Worm (Caenorhabditis elegans): Measurements from ENCODE around the gene xrn-1.
"Not testable (repeated sequence)": the region's sequence is repeated elsewhere in the genome, so short reads cannot be mapped to it uniquely, and the experiment has no call there.

The xrn-1 gene

DNA sequence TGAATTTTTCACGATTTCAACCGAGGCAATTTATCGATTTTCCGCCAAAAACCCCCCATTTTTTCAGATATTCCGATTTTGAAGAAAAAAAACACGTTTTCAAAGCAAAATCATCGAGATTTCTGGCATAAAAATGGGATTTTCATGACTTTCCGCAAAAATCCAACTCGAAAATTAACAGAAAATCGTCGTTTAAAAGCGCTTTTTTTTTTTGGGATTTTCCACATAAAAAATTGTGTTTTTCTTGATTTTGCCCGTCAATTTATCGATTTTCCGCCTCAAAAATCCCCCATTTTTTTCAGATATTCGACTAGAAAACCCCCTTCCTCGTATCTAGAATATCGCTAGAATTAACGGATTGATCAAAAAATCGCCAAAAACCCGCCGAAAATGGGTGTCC lies at the start of gene xrn-1:
Gene xrn-1 (plus strand): TSS at position 301 of the 400 bp plus-strand sequence.
- no peak for TF ChIP-seq W03F9.2 (tag; optimal IDR thresholded peaks at IDR 0.05)
- TF ChIP-seq dao-5 (tag; optimal IDR thresholded peaks at IDR 0.05), result no peak
- TF ChIP-seq him-1 (tag; optimal IDR thresholded peaks at IDR 0.05), result no peak

DNA sequence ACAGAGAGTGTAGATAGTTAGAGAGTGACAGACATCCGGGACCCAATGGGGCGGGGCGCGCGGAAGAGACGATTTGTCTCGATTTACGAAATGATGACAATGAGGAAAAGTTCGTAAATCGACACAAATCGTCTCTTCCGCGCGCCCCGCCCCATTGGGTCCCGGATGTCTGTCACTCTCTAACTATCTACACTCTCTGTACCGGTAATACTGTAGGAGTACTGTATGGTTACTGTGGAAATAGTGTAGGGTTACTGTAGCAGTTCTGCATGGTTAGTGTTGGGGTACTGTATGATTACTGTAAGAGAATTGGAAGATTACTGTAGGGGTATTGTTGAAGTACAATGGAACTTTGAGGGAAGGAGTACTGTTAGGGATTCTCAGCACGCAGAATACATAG lies 47.5 kb upstream of the xrn-1 start, which contains the start of gene F01D5.10:
Gene F01D5.10 (minus strand): TSS at position 101 of the 400 bp plus-strand sequence.
- not testable (repeated sequence) for TF ChIP-seq him-1, W03F9.2, dao-5 (tag; optimal IDR thresholded peaks at IDR 0.05)

DNA sequence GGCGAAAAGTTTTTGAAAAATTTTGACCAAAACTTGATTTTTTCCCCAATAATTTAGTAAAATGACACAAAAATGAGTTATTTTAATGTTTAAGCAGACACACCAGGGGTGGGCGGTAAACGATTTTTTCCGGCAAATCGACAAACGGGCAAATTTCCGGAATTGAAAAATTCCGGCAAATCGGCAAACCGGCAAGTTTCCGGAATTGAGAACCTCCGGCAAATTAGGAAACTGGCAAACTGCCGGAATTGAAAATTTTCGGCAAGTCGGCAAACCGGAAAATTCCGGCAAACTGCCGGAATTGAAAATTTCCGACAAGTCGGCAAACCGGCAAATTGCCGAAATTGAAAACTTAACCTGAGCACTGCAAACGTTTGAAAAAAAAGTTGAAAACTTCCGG lies 36.0 kb upstream of the xrn-1 start:
- TF ChIP-seq him-1 (tag; optimal IDR thresholded peaks at IDR 0.05), result peak; percentile 75
- no peak for TF ChIP-seq W03F9.2 (tag; optimal IDR thresholded peaks at IDR 0.05)

DNA sequence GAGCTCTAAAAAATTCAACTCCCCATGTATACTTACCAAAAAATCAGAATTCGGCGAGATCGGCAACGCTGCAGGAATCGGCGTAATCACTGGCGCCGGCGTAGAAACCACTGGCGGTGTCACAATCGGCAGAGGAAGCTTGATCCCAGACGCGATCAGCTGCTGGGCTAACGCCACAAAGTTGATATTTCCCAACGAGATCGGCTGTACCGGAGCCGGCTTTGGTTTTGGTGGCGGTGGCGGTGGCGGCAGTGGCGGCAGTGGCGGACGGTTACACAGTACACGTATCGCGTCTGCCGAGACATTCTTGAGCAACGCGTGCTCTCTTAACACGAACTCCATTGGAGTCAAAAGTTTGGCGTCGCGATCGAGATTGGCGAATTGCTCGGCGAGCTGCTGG lies 34.1 kb upstream of the xrn-1 start:
- no peak for TF ChIP-seq W03F9.2 (tag; optimal IDR thresholded peaks at IDR 0.05)

DNA sequence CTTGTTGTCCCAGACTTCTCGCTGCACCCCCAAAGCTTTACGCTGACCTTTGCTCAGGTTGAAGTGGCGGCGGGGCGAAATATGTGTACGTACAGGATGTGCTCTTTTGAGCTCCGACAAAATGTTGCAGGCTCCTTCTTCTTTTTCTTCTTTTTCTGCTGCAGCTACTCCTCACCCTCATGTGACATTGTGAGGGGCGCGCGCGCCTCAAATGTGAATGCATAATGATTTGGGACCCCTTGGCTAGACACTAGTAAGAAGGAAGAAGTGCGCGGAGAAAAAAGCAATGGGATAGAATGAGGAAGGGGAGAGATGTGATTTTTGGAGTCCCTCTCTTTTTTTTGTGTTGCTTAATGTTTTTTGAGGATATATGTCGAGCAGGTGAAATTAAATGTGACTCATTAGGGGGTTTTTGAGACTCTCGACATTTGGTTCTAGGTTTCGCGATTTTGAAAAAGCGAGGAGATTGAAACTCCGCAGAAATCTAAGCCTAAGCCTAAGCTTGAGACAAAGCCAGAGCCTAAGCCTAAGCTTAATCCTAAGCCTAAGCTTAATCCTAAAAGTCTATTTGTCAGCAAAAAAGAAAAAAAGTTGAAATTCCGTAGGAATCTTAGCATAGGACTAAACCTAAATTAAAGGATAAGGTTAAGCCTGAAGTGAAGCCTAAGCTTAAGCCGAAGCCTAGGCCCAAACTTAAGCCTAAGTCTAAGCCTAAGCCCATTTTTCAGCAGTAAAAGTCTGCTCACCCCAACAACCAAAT lies 31.8 kb upstream of the xrn-1 start:
- no peak for TF ChIP-seq dao-5 (tag; optimal IDR thresholded peaks at IDR 0.05)
- TF ChIP-seq him-1 (tag; optimal IDR thresholded peaks at IDR 0.05), result peak; percentile 55
- TF ChIP-seq W03F9.2 (tag; optimal IDR thresholded peaks at IDR 0.05), result no peak

DNA sequence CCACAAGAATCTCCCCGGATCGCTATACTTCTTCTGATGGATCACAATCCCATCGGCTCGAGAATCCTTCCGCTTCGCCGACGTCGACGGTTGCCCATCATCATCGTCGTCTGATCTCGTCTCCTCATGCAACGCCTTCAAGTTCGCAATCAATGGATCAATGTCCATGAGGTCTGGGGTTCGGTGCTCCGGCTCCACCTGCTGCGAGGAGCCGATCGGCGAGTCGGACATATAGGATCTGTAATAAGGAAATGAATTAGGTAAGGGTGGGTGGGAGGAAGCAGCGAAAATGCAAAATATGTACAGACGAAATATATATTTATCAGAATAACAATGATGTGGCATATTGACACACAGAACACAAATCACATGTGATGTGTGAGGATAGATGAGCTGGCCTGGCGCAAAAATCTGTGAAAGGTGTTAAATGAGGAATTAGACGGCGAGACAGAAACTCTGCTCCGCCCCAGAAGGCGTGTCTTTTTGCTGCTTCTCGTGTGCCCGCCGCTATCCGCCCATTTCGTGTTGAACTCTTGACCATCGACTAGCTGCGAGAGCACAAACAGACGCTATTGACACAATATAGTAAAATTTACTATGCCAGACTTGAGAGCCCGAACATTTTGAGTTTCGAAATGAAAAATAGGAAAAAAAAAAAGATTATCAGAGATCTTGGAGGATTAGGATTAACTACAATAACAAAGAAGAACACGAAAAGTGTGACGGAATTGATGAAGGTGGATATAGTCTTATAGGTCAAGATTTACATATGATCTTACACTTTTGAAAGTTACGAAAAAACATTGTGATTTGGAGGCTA lies 31.0 kb upstream of the xrn-1 start:
- no peak for TF ChIP-seq W03F9.2 (tag; optimal IDR thresholded peaks at IDR 0.05)
- TF ChIP-seq him-1 (tag; optimal IDR thresholded peaks at IDR 0.05), result no peak
- no peak for TF ChIP-seq dao-5 (tag; optimal IDR thresholded peaks at IDR 0.05)

DNA sequence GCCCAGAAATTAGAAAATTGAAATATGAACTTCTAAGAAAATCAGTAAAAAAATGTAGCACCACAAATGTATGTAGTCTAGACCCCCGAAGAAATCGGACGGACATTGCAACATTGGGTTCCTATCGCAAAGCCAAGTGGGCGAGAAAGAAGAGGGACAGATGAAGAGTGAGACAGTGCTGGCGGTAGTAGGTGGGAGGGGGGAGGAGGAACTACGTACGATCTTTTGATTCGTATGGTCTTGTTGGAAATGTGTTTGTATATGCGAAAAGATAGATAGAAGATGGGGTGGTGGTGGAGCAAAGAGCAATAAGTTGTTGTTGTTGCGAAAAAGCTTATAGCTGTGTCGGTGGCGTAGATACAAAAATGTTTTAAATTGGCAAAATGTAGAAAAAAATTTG lies 30.4 kb upstream of the xrn-1 start:
- TF ChIP-seq him-1 (tag; optimal IDR thresholded peaks at IDR 0.05) (no peak), W03F9.2 (tag; optimal IDR thresholded peaks at IDR 0.05) (no peak), dao-5 (tag; optimal IDR thresholded peaks at IDR 0.05) (no peak)

DNA sequence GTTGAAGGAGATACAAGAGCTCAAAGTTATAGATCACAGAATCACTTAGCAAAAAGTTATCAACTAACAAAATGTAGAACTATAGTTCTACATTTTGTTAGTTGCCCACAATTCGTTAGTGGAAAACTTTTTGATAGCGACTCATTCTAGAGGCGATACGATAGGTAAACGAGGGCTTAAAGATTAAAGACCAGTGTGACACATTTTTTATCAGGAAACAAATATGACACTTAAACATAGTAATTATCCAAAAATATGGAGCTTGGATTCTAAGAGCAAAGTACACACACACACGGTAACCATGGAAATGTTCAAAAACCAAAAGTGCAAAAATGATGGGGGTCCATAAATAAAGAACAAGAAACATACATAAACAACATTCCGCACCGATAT lies 28.9 kb upstream of the xrn-1 start:
- no peak for TF ChIP-seq him-1 (tag; optimal IDR thresholded peaks at IDR 0.05)
- TF ChIP-seq W03F9.2 (tag; optimal IDR thresholded peaks at IDR 0.05), result no peak
- TF ChIP-seq dao-5 (tag; optimal IDR thresholded peaks at IDR 0.05), result no peak

DNA sequence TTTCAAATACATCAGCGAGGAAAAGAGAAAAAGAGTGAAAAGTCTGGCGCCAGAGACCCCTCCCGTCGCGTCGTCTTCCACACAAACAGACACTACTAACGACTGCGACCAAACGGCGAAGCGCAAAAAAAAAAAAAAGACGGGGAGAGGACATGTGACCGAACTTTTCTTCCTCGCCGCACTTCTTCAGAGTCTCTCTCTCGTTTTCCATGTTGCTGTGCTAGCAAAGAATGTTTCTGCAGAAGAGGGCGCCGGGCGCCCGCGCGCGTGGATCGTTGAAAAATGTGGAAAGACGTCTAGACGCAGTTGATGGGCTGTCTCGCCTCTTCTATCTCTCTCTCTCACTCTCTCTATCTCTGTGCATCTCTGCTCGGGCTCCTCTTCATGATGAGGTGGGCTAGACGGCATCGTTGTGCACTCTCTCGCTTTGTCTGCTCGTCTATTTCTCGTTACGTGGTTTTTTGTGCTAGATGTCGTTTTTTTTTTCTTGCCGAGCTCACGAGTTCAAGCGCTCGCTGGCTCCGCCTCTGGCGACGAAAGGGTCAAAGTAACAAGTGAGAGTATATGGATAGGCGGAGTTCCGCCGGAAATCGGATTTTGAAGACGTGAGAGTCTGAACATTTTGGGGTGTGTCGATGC lies 28.4 kb upstream of the xrn-1 start:
- TF ChIP-seq him-1 (tag; optimal IDR thresholded peaks at IDR 0.05) (peak; percentile 91), dao-5 (tag; optimal IDR thresholded peaks at IDR 0.05) (peak; percentile 19), W03F9.2 (tag; optimal IDR thresholded peaks at IDR 0.05) (peak; percentile 39)

DNA sequence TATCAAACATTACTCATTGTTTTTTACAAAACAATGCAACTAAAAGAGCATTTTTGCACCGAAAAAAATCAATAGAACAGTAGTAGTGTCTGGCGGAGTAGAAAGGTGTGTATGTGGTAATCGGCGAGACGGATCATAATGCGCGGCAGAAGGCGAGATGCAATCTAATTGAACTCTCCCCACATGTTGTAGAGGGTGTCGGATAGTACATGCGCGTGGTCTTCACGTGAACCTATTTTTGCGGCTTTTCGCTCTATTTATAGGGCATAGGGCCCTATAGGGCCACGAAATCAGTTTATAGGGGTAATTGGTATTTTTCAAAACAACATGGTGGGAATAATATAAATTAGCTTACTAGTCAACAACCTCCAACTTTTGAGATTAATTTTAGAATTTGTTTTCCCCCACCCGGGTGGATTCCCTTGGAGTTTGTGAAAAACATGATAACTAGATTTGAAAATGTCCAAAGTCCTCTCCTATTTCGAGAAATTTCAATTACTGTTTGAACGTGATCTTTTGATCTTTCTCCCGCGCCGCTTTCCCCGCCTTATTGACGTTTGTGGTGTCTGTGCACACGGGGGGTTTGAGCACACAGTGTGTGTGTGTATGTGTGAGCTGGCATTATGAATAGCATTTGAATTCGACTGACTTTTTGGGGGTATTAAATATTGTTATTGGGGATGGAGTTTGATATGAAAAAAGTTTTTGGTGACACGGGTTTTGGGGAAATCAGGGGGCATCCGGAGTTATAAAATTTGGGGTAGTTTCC lies 25.7 kb upstream of the xrn-1 start:
- no peak for TF ChIP-seq W03F9.2 (tag; optimal IDR thresholded peaks at IDR 0.05)
- TF ChIP-seq dao-5 (tag; optimal IDR thresholded peaks at IDR 0.05), result no peak
- TF ChIP-seq him-1 (tag; optimal IDR thresholded peaks at IDR 0.05), result no peak

DNA sequence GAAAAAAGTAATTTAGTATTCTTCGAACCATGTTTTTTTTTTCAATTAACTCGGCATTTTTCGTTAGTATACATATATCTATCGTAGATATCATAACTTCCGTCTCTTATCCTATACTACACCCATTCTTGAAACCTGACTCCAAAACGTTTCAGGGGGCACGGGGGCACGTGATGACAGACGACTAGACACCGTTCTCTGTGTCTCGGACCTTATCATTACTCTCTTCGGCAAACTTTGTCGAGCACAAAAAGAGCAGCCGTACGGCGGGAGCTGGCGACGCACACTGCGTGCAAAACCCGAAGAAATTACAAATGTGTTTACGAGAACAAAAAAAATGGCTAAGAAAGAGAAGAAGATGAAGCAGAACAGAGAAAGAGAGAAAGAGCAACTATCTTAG lies 24.5 kb upstream of the xrn-1 start:
- TF ChIP-seq him-1 (tag; optimal IDR thresholded peaks at IDR 0.05) (peak; percentile 83), W03F9.2 (tag; optimal IDR thresholded peaks at IDR 0.05) (peak; percentile 33), dao-5 (tag; optimal IDR thresholded peaks at IDR 0.05) (no peak)

DNA sequence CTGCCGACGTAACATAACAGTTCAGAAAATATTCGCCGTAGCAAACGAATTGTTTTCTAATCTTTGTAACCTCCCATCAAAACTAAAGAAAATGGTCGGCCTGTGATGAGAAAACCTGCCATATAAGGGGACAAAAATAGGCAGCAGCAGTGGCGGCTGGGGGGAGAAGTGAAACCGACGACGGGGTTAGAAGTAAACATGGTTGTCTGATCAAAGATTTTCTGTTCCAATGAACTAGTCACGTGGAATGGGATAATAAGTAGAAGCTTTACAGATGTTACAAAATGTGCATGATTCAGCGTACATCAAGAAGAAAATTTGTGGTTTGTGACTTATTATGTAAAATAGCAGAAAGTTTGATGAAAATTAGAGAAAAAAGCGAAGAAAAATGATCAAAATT lies 23.5 kb upstream of the xrn-1 start:
- no peak for TF ChIP-seq W03F9.2 (tag; optimal IDR thresholded peaks at IDR 0.05)
- no peak for TF ChIP-seq him-1 (tag; optimal IDR thresholded peaks at IDR 0.05)
- TF ChIP-seq dao-5 (tag; optimal IDR thresholded peaks at IDR 0.05), result no peak

DNA sequence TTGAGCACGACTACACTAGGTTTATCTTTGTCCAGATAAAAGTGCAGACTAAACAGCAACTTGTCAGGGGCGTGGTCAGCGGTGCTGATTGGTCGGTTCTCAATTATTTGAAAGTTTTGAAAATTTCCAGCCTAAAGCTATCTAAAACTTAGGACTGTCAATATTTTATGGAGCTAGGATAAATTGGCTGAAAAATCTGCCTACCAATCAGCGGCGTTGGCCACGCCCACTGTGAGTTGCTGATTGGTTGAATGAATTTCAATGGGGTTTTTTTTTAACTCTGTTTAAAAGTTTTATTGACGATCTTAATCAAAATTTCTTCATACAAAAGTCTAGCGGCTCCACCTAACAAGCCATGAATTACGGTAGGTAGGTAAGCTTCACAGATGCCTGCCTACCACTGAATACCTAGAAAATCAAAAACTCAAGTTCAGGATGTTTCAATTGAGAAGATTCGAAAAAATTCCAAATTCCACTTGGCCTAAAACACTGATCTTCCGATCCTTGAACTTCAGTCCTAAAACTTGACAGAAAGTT lies 22.7 kb upstream of the xrn-1 start:
- TF ChIP-seq him-1 (tag; optimal IDR thresholded peaks at IDR 0.05) (no peak), W03F9.2 (tag; optimal IDR thresholded peaks at IDR 0.05) (no peak), dao-5 (tag; optimal IDR thresholded peaks at IDR 0.05) (no peak)

All from whole organism, L4/young adult.